Worm (Caenorhabditis elegans) whole organism, L4 larva: ENCODE results near the gene map-1.

ENCODE experiments used
- F10B5.3 ChIP-seq: sonication (generic microtip); optimal IDR thresholded peaks from 2 replicates; lab custom pipeline; 2016; ENCODE audit warnings: mild to moderate bottlenecking, missing genetic modification characterization, missing compliant biosample characterization
- F44E2.7 ChIP-seq: fragments of 200-800 bp; sonication (Bioruptor generic); IDR thresholded peaks from 2 replicates; pipeline ENCODE4 v2.1.2; 2022; ENCODE audit warnings: missing genetic modification characterization, missing compliant biosample characterization
- T20F7.1 ChIP-seq: fragments of 200-800 bp; sonication (Bioruptor generic); optimal IDR thresholded peaks from 2 replicates; lab custom pipeline; 2018; ENCODE audit warnings: mild to moderate bottlenecking, missing genetic modification characterization, missing compliant biosample characterization
- T26A8.4 ChIP-seq: fragments of 200-800 bp; sonication (Bioruptor generic); IDR thresholded peaks from 2 replicates; pipeline ENCODE4 v1.3.6; 2022; ENCODE audit warnings: missing genetic modification characterization, missing compliant biosample characterization
- Y5F2A.4 ChIP-seq: fragments of 200-800 bp; sonication (Bioruptor generic); optimal IDR thresholded peaks from 2 replicates; lab custom pipeline; 2018; ENCODE audit warnings: mild to moderate bottlenecking, missing genetic modification characterization, missing compliant biosample characterization
- aha-1 ChIP-seq: fragments of 150-350 bp; peaks from one replicate; lab custom pipeline; 2014; ENCODE audit warnings: missing biosample characterization, missing genetic modification characterization
- aly-2 ChIP-seq: sonication (generic microtip); optimal IDR thresholded peaks from 2 replicates; lab custom pipeline; 2018; ENCODE audit warnings: missing biosample characterization, missing genetic modification characterization
- attf-4 ChIP-seq: sonication (generic microtip); optimal IDR thresholded peaks from 3 replicates; lab custom pipeline; 2017; ENCODE audit warnings: missing biosample characterization, missing genetic modification characterization
- ceh-28 ChIP-seq: fragments of 150-350 bp; optimal IDR thresholded peaks from 2 replicates; lab custom pipeline; 2014; ENCODE audit warnings: missing biosample characterization, missing genetic modification reagents, missing genetic modification characterization
- ceh-62 ChIP-seq: sonication (generic microtip); optimal IDR thresholded peaks from 2 replicates; lab custom pipeline; 2017; ENCODE audit warnings: missing biosample characterization, missing genetic modification characterization
- ces-1 ChIP-seq: fragments of 150-350 bp; sonication (generic microtip); optimal IDR thresholded peaks from 4 replicates; lab custom pipeline; 2014; ENCODE audit warnings: missing biosample characterization, missing genetic modification reagents, missing genetic modification characterization
- daf-16 ChIP-seq, 3 experiments: sonication (generic microtip); optimal IDR thresholded peaks; 2 replicates each; lab custom pipeline; 2016 to 2017; ENCODE audit warnings: missing genetic modification characterization in 3 of 3, missing genetic modification reagents in 3 of 3, mild to moderate bottlenecking in 2 of 3, missing compliant biosample characterization in 2 of 3, missing biosample characterization in 1 of 3, moderate library complexity in 1 of 3
- dmd-6 ChIP-seq: fragments of 200-800 bp; sonication (Bioruptor generic); IDR thresholded peaks from 2 replicates; pipeline ENCODE4 v1.3.6; 2022; ENCODE audit warnings: missing genetic modification reagents, missing genetic modification characterization, missing compliant biosample characterization
- dmd-8 ChIP-seq: fragments of 200-800 bp; sonication (Bioruptor generic); IDR thresholded peaks from 2 replicates; pipeline ENCODE4 v1.3.6; 2022; ENCODE audit warnings: missing genetic modification characterization, missing compliant biosample characterization
- dpl-1 ChIP-seq: fragments of 150-350 bp; optimal IDR thresholded peaks from 2 replicates; lab custom pipeline; 2014; ENCODE audit warnings: missing biosample characterization, missing genetic modification reagents, missing genetic modification characterization
- dve-1 ChIP-seq: sonication (generic microtip); optimal IDR thresholded peaks from 2 replicates; lab custom pipeline; 2017; ENCODE audit warnings: antibody characterized with exemption, mild to moderate bottlenecking, missing genetic modification characterization, missing compliant biosample characterization; ENCODE audit not compliant: insufficient read depth
- egl-27 ChIP-seq: sonication (generic microtip); optimal IDR thresholded peaks from 3 replicates; lab custom pipeline; 2017; ENCODE audit warnings: missing biosample characterization, missing genetic modification reagents, missing genetic modification characterization
- lim-7 ChIP-seq: fragments of 200-800 bp; sonication (Bioruptor generic); IDR thresholded peaks from 2 replicates; pipeline ENCODE4 v1.3.6; 2022; ENCODE audit warnings: missing genetic modification characterization, missing compliant biosample characterization
- lin-13 ChIP-seq: fragments of 150-350 bp; optimal IDR thresholded peaks from 2 replicates; lab custom pipeline; 2014; ENCODE audit warnings: missing biosample characterization, missing genetic modification reagents, missing genetic modification characterization
- lin-38 ChIP-seq: fragments of 200-800 bp; sonication (Bioruptor generic); IDR thresholded peaks from 2 replicates; pipeline ENCODE4 v1.3.6; 2022; ENCODE audit warnings: missing genetic modification reagents, missing genetic modification characterization, missing compliant biosample characterization
- lir-3 ChIP-seq: sonication (generic microtip); optimal IDR thresholded peaks from 2 replicates; lab custom pipeline; 2016; ENCODE audit warnings: mild to moderate bottlenecking, missing genetic modification characterization, missing compliant biosample characterization
- madf-5 ChIP-seq, 2 experiments: fragments of 200-800 bp; sonication (Bioruptor generic); IDR thresholded peaks; 2 replicates each; pipeline ENCODE4 v1.3.6; 2022; ENCODE audit warnings: missing compliant biosample characterization in 2 of 2, missing genetic modification characterization in 2 of 2
- madf-9 ChIP-seq: fragments of 200-800 bp; sonication (Bioruptor generic); conservative IDR thresholded peaks from 2 replicates; pipeline ENCODE4 v1.3.6; 2022; ENCODE audit warnings: missing genetic modification reagents, missing genetic modification characterization, missing compliant biosample characterization
- mdl-1 ChIP-seq, 2 experiments: fragments of 150-350 bp in 1 of 2; sonication (generic microtip) in 1 of 2; optimal IDR thresholded peaks; 2 replicates each; lab custom pipeline; 2014 to 2017; ENCODE audit warnings: missing biosample characterization in 2 of 2, missing genetic modification characterization in 2 of 2
- mep-1 ChIP-seq: fragments of 150-350 bp; sonication (generic microtip); optimal IDR thresholded peaks from 3 replicates; lab custom pipeline; 2014; ENCODE audit warnings: missing biosample characterization, missing genetic modification characterization
- mxl-2 ChIP-seq: fragments of 200-800 bp; sonication (Bioruptor generic); conservative IDR thresholded peaks from 2 replicates; pipeline ENCODE4 v1.3.6; 2022; ENCODE audit warnings: missing genetic modification reagents, missing genetic modification characterization, missing compliant biosample characterization
- mxl-3 ChIP-seq: fragments of 200-800 bp; sonication (Bioruptor generic); optimal IDR thresholded peaks from 2 replicates; lab custom pipeline; 2018; ENCODE audit warnings: mild to moderate bottlenecking, missing genetic modification characterization, missing compliant biosample characterization
- nhr-10 ChIP-seq: fragments of 150-350 bp; optimal IDR thresholded peaks from 2 replicates; lab custom pipeline; 2014; ENCODE audit warnings: missing biosample characterization, missing genetic modification characterization
- nhr-102 ChIP-seq: sonication (generic microtip); optimal IDR thresholded peaks from 2 replicates; lab custom pipeline; 2016; ENCODE audit warnings: mild to moderate bottlenecking, missing genetic modification characterization, moderate library complexity, missing compliant biosample characterization
- nhr-25 ChIP-seq: sonication (generic microtip); optimal IDR thresholded peaks from 2 replicates; lab custom pipeline; 2017; ENCODE audit warnings: missing genetic modification characterization, mild to moderate bottlenecking, missing compliant biosample characterization, antibody characterized with exemption, moderate library complexity, borderline replicate concordance; ENCODE audit not compliant: insufficient read depth
- nhr-28 ChIP-seq: fragments of 150-350 bp; optimal IDR thresholded peaks from 2 replicates; lab custom pipeline; 2014; ENCODE audit warnings: missing biosample characterization, missing genetic modification characterization
- nhr-42 ChIP-seq: fragments of 200-800 bp; sonication (Bioruptor generic); IDR thresholded peaks from 2 replicates; pipeline ENCODE4 v1.3.6; 2022; ENCODE audit warnings: missing genetic modification characterization, missing compliant biosample characterization
- nhr-76 ChIP-seq: fragments of 150-350 bp; optimal IDR thresholded peaks from 2 replicates; lab custom pipeline; 2014; ENCODE audit warnings: missing biosample characterization, missing genetic modification characterization
- php-3 ChIP-seq: fragments of 200-800 bp; sonication (Bioruptor generic); IDR thresholded peaks from 2 replicates; pipeline ENCODE4 v1.3.6; 2022; ENCODE audit warnings: missing genetic modification reagents, missing genetic modification characterization, missing compliant biosample characterization
- rbr-2 ChIP-seq: sonication (generic microtip); optimal IDR thresholded peaks from 2 replicates; lab custom pipeline; 2016; ENCODE audit warnings: missing genotype, missing genetic modification characterization, missing compliant biosample characterization
- saeg-2 ChIP-seq: fragments of 200-800 bp; sonication (Bioruptor generic); IDR thresholded peaks from 2 replicates; pipeline ENCODE4 v1.3.6; 2022; ENCODE audit warnings: missing genetic modification reagents, missing genetic modification characterization, missing compliant biosample characterization
- set-16 ChIP-seq: fragments of 200-800 bp; sonication (Bioruptor generic); IDR thresholded peaks from 2 replicates; pipeline ENCODE4 v1.3.6; 2022; ENCODE audit warnings: missing genetic modification reagents, missing genetic modification characterization, missing compliant biosample characterization
- skn-1 ChIP-seq: fragments of 150-350 bp; optimal IDR thresholded peaks from 2 replicates; lab custom pipeline; 2014; ENCODE audit warnings: missing biosample characterization, missing genetic modification characterization
- spr-3 ChIP-seq: fragments of 200-800 bp; sonication (Bioruptor generic); optimal IDR thresholded peaks from 2 replicates; lab custom pipeline; 2018; ENCODE audit warnings: mild to moderate bottlenecking, missing genetic modification characterization, missing compliant biosample characterization
- unc-130 ChIP-seq: sonication (generic microtip); optimal IDR thresholded peaks from 2 replicates; lab custom pipeline; 2016; ENCODE audit warnings: missing genetic modification reagents, missing genetic modification characterization, missing compliant biosample characterization
- zfp-2 ChIP-seq: sonication (generic microtip); optimal IDR thresholded peaks from 2 replicates; lab custom pipeline; 2016; ENCODE audit warnings: mild to moderate bottlenecking, missing genetic modification characterization, missing compliant biosample characterization
- zfp-3 ChIP-seq: fragments of 200-800 bp; sonication (Bioruptor generic); conservative IDR thresholded peaks from 2 replicates; pipeline ENCODE4 v1.3.6; 2022; ENCODE audit warnings: missing genetic modification reagents, missing genetic modification characterization, missing compliant biosample characterization
- zip-2 ChIP-seq: fragments of 150-350 bp; optimal IDR thresholded peaks from 2 replicates; lab custom pipeline; 2014; ENCODE audit warnings: missing biosample characterization, missing genetic modification characterization

map-1 gene

ce11 chrIV:3644863-3645378, 41.7 kb downstream of the map-1 start (continued):
- peak in 1 of 2 experiments; percentile 50 for TF ChIP-seq daf-16 (GFP tag; optimal IDR thresholded peaks at IDR 0.05; lab: Kevin White, UChicago)
- TF ChIP-seq daf-16 (tag; optimal IDR thresholded peaks at IDR 0.05; lab: Kevin White, UChicago), result peak; percentile 51
- no peak for TF ChIP-seq F44E2.7 (GFP tag; lab: Robert Waterston, UW)
- TF ChIP-seq T20F7.1, result peak; percentile 50
- TF ChIP-seq lir-3 (tag; lab: Kevin White, UChicago), result no peak
- TF ChIP-seq aly-2, result no peak
- peak; percentile 85 for TF ChIP-seq aha-1
- peak; percentile 66; the same call in 1 of the 2 replicates for TF ChIP-seq zfp-3 (GFP tag; lab: Robert Waterston, UW)
- no peak for TF ChIP-seq madf-5 (GFP tag; IDR thresholded peaks at IDR 0.05; lab: Robert Waterston, UW)
- TF ChIP-seq dmd-8 (GFP tag; lab: Robert Waterston, UW), result no peak
- no peak for TF ChIP-seq nhr-25 (tag; lab: Kevin White, UChicago)

DNA sequence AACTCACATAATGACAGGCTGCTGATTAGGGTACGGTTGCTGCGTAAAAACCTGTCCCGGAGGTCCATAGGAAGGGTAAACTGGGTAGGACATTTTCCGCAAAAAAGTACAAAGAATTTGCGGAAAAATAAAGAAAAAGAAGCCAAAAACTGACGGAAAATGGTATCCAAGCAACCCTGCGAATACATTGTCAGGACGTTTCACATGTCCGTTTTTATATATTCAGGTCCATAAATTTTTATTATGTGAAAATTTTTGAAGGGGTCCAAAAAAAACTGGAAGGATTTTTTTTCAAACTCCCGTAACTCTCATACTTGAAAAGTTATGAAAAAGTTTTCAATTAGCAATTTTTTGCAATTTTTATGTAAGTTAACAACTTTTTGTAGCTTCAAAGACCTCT, 44.5 kb downstream of the map-1 start, which contains the start of gene CC8.3:
TSS of gene CC8.3 (minus strand) at position 101 of the 400 bp plus-strand sequence.
- no peak for TF ChIP-seq mep-1 (tag; lab: Kevin White, UChicago)
- TF ChIP-seq ceh-28 (tag; lab: Kevin White, UChicago), result no peak
- no peak for TF ChIP-seq lim-7 (GFP tag; lab: Robert Waterston, UW)
- TF ChIP-seq nhr-102, result no peak
- TF ChIP-seq lin-38, result no peak
- no peak for TF ChIP-seq nhr-10 (tag; lab: Kevin White, UChicago)
- no peak for TF ChIP-seq egl-27 (tag; lab: Kevin White, UChicago)
- no peak for TF ChIP-seq nhr-76 (tag; lab: Kevin White, UChicago)
- TF ChIP-seq unc-130 (GFP tag; lab: Kevin White, UChicago), result no peak
- TF ChIP-seq dpl-1 (GFP tag; lab: Kevin White, UChicago), result no peak
- no peak for TF ChIP-seq F10B5.3 (tag; lab: Kevin White, UChicago)
- TF ChIP-seq zfp-2, result no peak
- no peak for TF ChIP-seq mxl-3 (GFP tag; lab: Kevin White, UChicago)
- no peak for TF ChIP-seq skn-1 (tag; lab: Kevin White, UChicago)
- TF ChIP-seq lin-13 (GFP tag; lab: Kevin White, UChicago), result no peak

DNA sequence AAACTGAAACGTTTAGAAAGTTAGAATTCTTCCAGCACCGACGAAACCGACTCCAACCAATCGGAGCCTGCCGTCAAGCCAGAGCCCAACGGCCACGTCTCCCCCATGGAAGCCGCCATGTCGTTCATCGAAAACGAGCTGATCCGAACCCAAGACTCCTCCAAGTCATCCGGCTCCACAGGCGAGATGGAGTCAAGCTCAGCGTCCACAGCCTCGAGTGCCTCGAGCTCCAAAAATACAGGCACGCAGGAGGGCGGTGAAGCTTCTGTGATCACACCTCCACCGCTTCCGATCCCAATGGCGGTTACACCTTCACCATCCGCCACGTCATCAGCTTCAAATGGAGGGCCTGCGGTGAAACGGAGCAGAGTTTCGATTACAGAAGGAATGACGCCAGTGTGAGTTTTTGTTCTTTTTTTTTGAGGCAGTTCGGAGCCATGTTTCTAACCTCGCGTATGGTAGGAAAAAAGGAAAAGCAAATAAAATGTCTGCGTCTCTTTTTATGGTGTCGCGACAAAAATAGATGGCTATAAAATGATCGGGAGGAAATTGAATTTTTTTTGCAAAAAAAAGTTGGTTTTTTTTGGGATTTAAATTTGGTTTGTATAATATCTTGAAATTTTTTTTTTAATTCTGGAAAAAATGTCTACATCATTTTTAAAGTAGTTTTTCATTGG, 48.3 kb downstream of the map-1 start:
- TF ChIP-seq mdl-1 (tag; optimal IDR thresholded peaks at IDR 0.05; lab: Kevin White, UChicago) (no peak), dve-1 (tag; lab: Kevin White, UChicago) (peak; percentile 5), set-16 (peak; percentile 88), nhr-28 (tag; lab: Kevin White, UChicago) (peak; percentile 27), ceh-62 (no peak), php-3 (0 out of 2 replicates have a peak, but pooled peaks have one; percentile 16)

DNA sequence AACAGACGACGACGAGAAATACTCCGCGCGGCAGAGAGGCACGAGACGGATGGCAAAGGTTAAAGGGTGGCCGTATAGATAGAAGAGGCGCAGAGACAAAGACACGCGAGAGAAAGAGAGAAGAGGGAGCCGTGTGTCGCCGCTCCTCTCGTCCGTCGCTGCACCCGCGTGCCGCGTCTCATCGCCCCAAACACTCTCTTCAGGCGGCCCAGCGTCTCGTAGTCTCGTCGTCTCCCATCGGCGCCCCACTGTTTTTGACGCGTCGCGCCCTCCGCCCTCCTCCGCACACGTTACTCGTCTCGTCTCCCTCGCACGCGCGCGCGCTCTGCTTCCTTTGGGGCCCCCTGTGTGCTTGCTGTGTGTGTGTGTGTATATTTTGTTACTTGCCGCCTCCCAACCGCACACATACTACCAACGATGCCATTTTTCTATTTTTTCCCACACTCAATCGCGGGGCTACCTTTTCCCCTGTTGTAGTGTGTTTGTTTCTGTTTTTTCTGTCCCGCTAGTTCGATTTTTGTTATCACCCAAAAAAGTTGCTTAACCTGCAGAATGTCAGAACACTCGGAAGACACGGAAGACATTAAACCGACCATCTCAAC, 50.0 kb downstream of the map-1 start, which contains the start of gene madf-9:
TSS of gene madf-9 (plus strand) at position 552 of the 602 bp plus-strand sequence.
- TF ChIP-seq ces-1 (GFP tag; lab: Kevin White, UChicago) (no peak), rbr-2 (tag; lab: Kevin White, UChicago) (peak; percentile 79), daf-16 (GFP tag; optimal IDR thresholded peaks at IDR 0.05; lab: Kevin White, UChicago) (peak; percentile 10 to 56), daf-16 (tag; optimal IDR thresholded peaks at IDR 0.05; lab: Kevin White, UChicago) (peak; percentile 68), nhr-76 (tag; lab: Kevin White, UChicago) (no peak), mxl-2 (GFP tag; lab: Robert Waterston, UW) (0 out of 2 replicates have a peak, but pooled peaks have one; percentile 21), skn-1 (tag; lab: Kevin White, UChicago) (no peak), dve-1 (tag; lab: Kevin White, UChicago) (peak; percentile 45), madf-9 (GFP tag; lab: Robert Waterston, UW) (peak; percentile 98), nhr-42 (peak; percentile 76; the same call in 1 of the 2 replicates), T26A8.4 (GFP tag; lab: Robert Waterston, UW) (peak; percentile 77), spr-3 (peak; percentile 26), aha-1 (peak; percentile 99), attf-4 (no peak), madf-5 (GFP tag; IDR thresholded peaks at IDR 0.05; lab: Robert Waterston, UW) (0 out of 4 replicates have a peak, but pooled peaks of 1 of the 2 experiments have one; percentile 28), Y5F2A.4 (GFP tag; lab: Kevin White, UChicago) (no peak), zip-2 (tag; lab: Kevin White, UChicago) (no peak), dmd-6 (GFP tag; lab: Robert Waterston, UW) (peak; percentile 47), saeg-2 (0 out of 2 replicates have a peak, but pooled peaks have one; percentile 64)
